Worm (Caenorhabditis elegans) whole organism, late embryonic: ENCODE data around the gene snfc-5.
A peak's percentile ranks its signal among the peaks of the same experiment; 100 is the strongest.

Experiments used
- C08G9.2 ChIP-seq: sonication (generic microtip); optimal IDR thresholded peaks from 2 replicates; lab custom pipeline; 2016; ENCODE audit warnings: mild to moderate bottlenecking, missing genetic modification characterization, moderate library complexity, missing compliant biosample characterization
- C38D4.7 ChIP-seq: fragments of 200-800 bp; sonication (Bioruptor generic); optimal IDR thresholded peaks from 2 replicates; lab custom pipeline; 2018; ENCODE audit warnings: mild to moderate bottlenecking, missing genetic modification characterization, moderate library complexity, missing compliant biosample characterization
- K02D7.2 ChIP-seq: sonication (generic microtip); optimal IDR thresholded peaks from 2 replicates; lab custom pipeline; 2017; ENCODE audit warnings: mild to moderate bottlenecking, missing genetic modification characterization, missing compliant biosample characterization
- T23F11.4 ChIP-seq: fragments of 200-800 bp; sonication (Bioruptor generic); optimal IDR thresholded peaks from 2 replicates; lab custom pipeline; 2018; ENCODE audit warnings: mild to moderate bottlenecking, missing genetic modification characterization, missing compliant biosample characterization
- Y22D7AL.16 ChIP-seq: sonication (generic microtip); optimal IDR thresholded peaks from 2 replicates; lab custom pipeline; 2016; ENCODE audit warnings: missing genetic modification characterization, missing compliant biosample characterization
- ceh-14 ChIP-seq: sonication (generic microtip); optimal IDR thresholded peaks from 2 replicates; lab custom pipeline; 2016; ENCODE audit warnings: missing genotype, missing genetic modification characterization, missing compliant biosample characterization
- ceh-19 ChIP-seq: fragments of 200-800 bp; sonication (Bioruptor generic); optimal IDR thresholded peaks from 2 replicates; lab custom pipeline; 2018; ENCODE audit warnings: mild to moderate bottlenecking, missing genetic modification characterization, missing compliant biosample characterization
- ceh-2 ChIP-seq: sonication (generic microtip); optimal IDR thresholded peaks from 2 replicates; lab custom pipeline; 2016; ENCODE audit warnings: missing genotype, missing genetic modification characterization, missing compliant biosample characterization
- ceh-22 ChIP-seq: sonication (generic microtip); optimal IDR thresholded peaks from 2 replicates; lab custom pipeline; 2017; ENCODE audit warnings: missing biosample characterization, missing genetic modification characterization
- ceh-24 ChIP-seq: sonication (generic microtip); optimal IDR thresholded peaks from 2 replicates; lab custom pipeline; 2016; ENCODE audit warnings: mild to moderate bottlenecking, missing genetic modification characterization, missing compliant biosample characterization
- ceh-34 ChIP-seq: sonication (generic microtip); optimal IDR thresholded peaks from 2 replicates; lab custom pipeline; 2016; ENCODE audit warnings: mild to moderate bottlenecking, missing genetic modification characterization, missing compliant biosample characterization
- ceh-45 ChIP-seq: fragments of 200-800 bp; sonication (Bioruptor generic); IDR thresholded peaks from 2 replicates; pipeline ENCODE4 v1.3.6; 2022; ENCODE audit warnings: missing genetic modification reagents, missing genetic modification characterization, missing compliant biosample characterization
- ceh-6 ChIP-seq: fragments of 200-800 bp; sonication (Bioruptor generic); optimal IDR thresholded peaks from 2 replicates; lab custom pipeline; 2018; ENCODE audit warnings: mild to moderate bottlenecking, missing genetic modification characterization, missing compliant biosample characterization
- dmd-4 ChIP-seq: sonication (generic microtip); optimal IDR thresholded peaks from 2 replicates; lab custom pipeline; 2016; ENCODE audit warnings: borderline replicate concordance, missing genetic modification characterization, missing compliant biosample characterization
- dve-1 ChIP-seq: sonication (generic microtip); optimal IDR thresholded peaks from 2 replicates; lab custom pipeline; 2017; ENCODE audit warnings: antibody characterized with exemption, mild to moderate bottlenecking, missing genetic modification characterization, missing compliant biosample characterization
- elt-2 ChIP-seq: sonication (generic microtip); optimal IDR thresholded peaks from 2 replicates; lab custom pipeline; 2016; ENCODE audit warnings: missing genetic modification reagents, missing genetic modification characterization, missing compliant biosample characterization
- elt-4 ChIP-seq: sonication (generic microtip); optimal IDR thresholded peaks from 2 replicates; lab custom pipeline; 2016; ENCODE audit warnings: missing genetic modification characterization, missing compliant biosample characterization
- eyg-1 ChIP-seq: sonication (generic microtip); optimal IDR thresholded peaks from 2 replicates; lab custom pipeline; 2016; ENCODE audit warnings: missing genotype, missing genetic modification characterization, missing compliant biosample characterization
- fax-1 ChIP-seq: sonication (generic microtip); optimal IDR thresholded peaks from 2 replicates; lab custom pipeline; 2016; ENCODE audit warnings: missing genotype, missing genetic modification characterization, missing compliant biosample characterization
- fkh-10 ChIP-seq: fragments of 150-350 bp; optimal IDR thresholded peaks from 2 replicates; lab custom pipeline; 2014; ENCODE audit warnings: missing biosample characterization, missing genetic modification reagents, missing genetic modification characterization
- fkh-6 ChIP-seq: sonication (generic microtip); optimal IDR thresholded peaks from 2 replicates; lab custom pipeline; 2016; ENCODE audit warnings: missing genetic modification characterization, missing compliant biosample characterization
- gmeb-2 ChIP-seq: sonication (generic microtip); optimal IDR thresholded peaks from 2 replicates; lab custom pipeline; 2016; ENCODE audit warnings: missing genetic modification characterization, inconsistent platforms, missing compliant biosample characterization
- hlh-15 ChIP-seq: sonication (generic microtip); optimal IDR thresholded peaks from 2 replicates; lab custom pipeline; 2016; ENCODE audit warnings: missing genetic modification characterization, missing compliant biosample characterization
- hlh-30 ChIP-seq: sonication (generic microtip); optimal IDR thresholded peaks from 2 replicates; lab custom pipeline; 2017; ENCODE audit warnings: antibody characterized with exemption, missing genetic modification characterization, missing compliant biosample characterization; ENCODE audit not compliant: insufficient read depth
- lim-6 ChIP-seq: sonication (generic microtip); optimal IDR thresholded peaks from 2 replicates; lab custom pipeline; 2016; ENCODE audit warnings: missing genetic modification characterization, missing compliant biosample characterization
- lin-11 ChIP-seq: fragments of 200-800 bp; sonication (Bioruptor generic); optimal IDR thresholded peaks from 2 replicates; lab custom pipeline; 2018; ENCODE audit warnings: mild to moderate bottlenecking, missing genetic modification characterization, missing compliant biosample characterization
- mec-3 ChIP-seq: sonication (generic microtip); optimal IDR thresholded peaks from 2 replicates; lab custom pipeline; 2016; ENCODE audit warnings: borderline replicate concordance, missing genetic modification characterization, missing compliant biosample characterization
- nfya-1 ChIP-seq: sonication (generic microtip); optimal IDR thresholded peaks from 2 replicates; lab custom pipeline; 2017; ENCODE audit warnings: missing genetic modification characterization, mild to moderate bottlenecking, missing compliant biosample characterization, antibody characterized with exemption, moderate library complexity
- nhr-11 ChIP-seq: fragments of 150-350 bp; optimal IDR thresholded peaks from 2 replicates; lab custom pipeline; 2014; ENCODE audit warnings: missing biosample characterization, missing genetic modification characterization
- nhr-232 ChIP-seq: sonication (generic microtip); optimal IDR thresholded peaks from 2 replicates; lab custom pipeline; 2016; ENCODE audit warnings: missing genetic modification characterization, missing compliant biosample characterization
- npax-4 ChIP-seq: sonication (generic microtip); optimal IDR thresholded peaks from 2 replicates; lab custom pipeline; 2016; ENCODE audit warnings: missing genetic modification characterization, missing compliant biosample characterization
- pat-9 ChIP-seq: fragments of 200-800 bp; sonication (Bioruptor generic); optimal IDR thresholded peaks from 2 replicates; lab custom pipeline; 2018; ENCODE audit warnings: mild to moderate bottlenecking, missing genetic modification characterization, moderate library complexity, missing compliant biosample characterization
- pha-4 ChIP-seq: fragments of 150-350 bp; optimal IDR thresholded peaks from 2 replicates; lab custom pipeline; 2018; ENCODE audit warnings: missing biosample characterization, missing genetic modification reagents, missing genetic modification characterization
- pqm-1 ChIP-seq: sonication (generic microtip); optimal IDR thresholded peaks from 2 replicates; lab custom pipeline; 2016; ENCODE audit warnings: missing genetic modification characterization, missing compliant biosample characterization
- ref-2 ChIP-seq: sonication (generic microtip); optimal IDR thresholded peaks from 2 replicates; lab custom pipeline; 2016; ENCODE audit warnings: missing genetic modification characterization, missing compliant biosample characterization
- sdc-2 ChIP-seq: sonication (generic microtip); optimal IDR thresholded peaks from 2 replicates; lab custom pipeline; 2016; ENCODE audit warnings: missing genotype, missing genetic modification characterization, missing compliant biosample characterization
- sox-2 ChIP-seq: fragments of 200-800 bp; sonication (Bioruptor generic); IDR thresholded peaks from 2 replicates; pipeline ENCODE4 v1.3.6; 2022; ENCODE audit warnings: missing genetic modification reagents, missing genetic modification characterization, missing compliant biosample characterization
- sox-4 ChIP-seq: sonication (generic microtip); optimal IDR thresholded peaks from 2 replicates; lab custom pipeline; 2017; ENCODE audit warnings: mild to moderate bottlenecking, missing genetic modification characterization, inconsistent platforms, missing compliant biosample characterization
- syd-9 ChIP-seq: sonication (generic microtip); optimal IDR thresholded peaks from 2 replicates; lab custom pipeline; 2016; ENCODE audit warnings: mild to moderate bottlenecking, missing genetic modification characterization, moderate library complexity, missing compliant biosample characterization
- ttx-3 ChIP-seq: sonication (generic microtip); optimal IDR thresholded peaks from 2 replicates; lab custom pipeline; 2016; ENCODE audit warnings: missing genetic modification reagents, missing genetic modification characterization, missing compliant biosample characterization
- unc-42 ChIP-seq: sonication (generic microtip); optimal IDR thresholded peaks from 2 replicates; lab custom pipeline; 2016; ENCODE audit warnings: missing genotype, missing genetic modification characterization, missing compliant biosample characterization
- unc-86 ChIP-seq: sonication (generic microtip); optimal IDR thresholded peaks from 2 replicates; lab custom pipeline; 2016; ENCODE audit warnings: missing genetic modification characterization, missing compliant biosample characterization
- zip-5 ChIP-seq: sonication (generic microtip); optimal IDR thresholded peaks from 2 replicates; lab custom pipeline; 2016; ENCODE audit warnings: missing genetic modification characterization, missing compliant biosample characterization
- ztf-16 ChIP-seq: sonication (generic microtip); optimal IDR thresholded peaks from 2 replicates; lab custom pipeline; 2017; ENCODE audit warnings: missing genetic modification characterization, missing compliant biosample characterization

snfc-5 gene

ce11 chrIII:4415135-4415534 lies 10.5 kb downstream of the snfc-5 start, which contains the start of gene R07E5.11:
TSS of gene R07E5.11 (minus strand) at chrIII:4415235.
- TF ChIP-seq lim-6 (no peak), ttx-3 (tag; lab: Kevin White, UChicago) (no peak)

ce11 chrIII:4417956-4418355 lies 13.4 kb downstream of the snfc-5 start, which contains the start of the genes R07E5.19 and pdcd-2:
TSS of gene R07E5.19 (minus strand) at chrIII:4418056.
TSS of gene pdcd-2 (minus strand) at chrIII:4418057.
- TF ChIP-seq unc-86 (tag; lab: Kevin White, UChicago), result no peak
- no peak for TF ChIP-seq T23F11.4 (GFP tag; lab: Kevin White, UChicago)

- TF ChIP-seq ceh-14 (tag; lab: Kevin White, UChicago) (no peak), elt-4 (tag; lab: Kevin White, UChicago) (no peak), hlh-30 (tag; lab: Kevin White, UChicago) (peak; percentile 64), dve-1 (tag; lab: Kevin White, UChicago) (no peak), ceh-22 (tag; lab: Kevin White, UChicago) (no peak), gmeb-2 (tag; lab: Kevin White, UChicago) (no peak), mec-3 (tag; lab: Kevin White, UChicago) (no peak), nfya-1 (peak; percentile 53), fkh-6 (tag; lab: Kevin White, UChicago) (no peak), elt-2 (tag; lab: Kevin White, UChicago) (peak; percentile 39), npax-4 (no peak), eyg-1 (tag; lab: Kevin White, UChicago) (no peak), unc-42 (tag; lab: Kevin White, UChicago) (peak; percentile 17), zip-5 (tag; lab: Kevin White, UChicago) (no peak), C08G9.2 (tag; lab: Kevin White, UChicago) (no peak), pha-4 (no peak), pqm-1 (tag; lab: Kevin White, UChicago) (no peak), fkh-10 (GFP tag; lab: Kevin White, UChicago) (no peak), ceh-34 (tag; lab: Kevin White, UChicago) (peak; percentile 20), sdc-2 (tag; lab: Kevin White, UChicago) (no peak), nhr-11 (tag; lab: Kevin White, UChicago) (no peak), pat-9 (peak; percentile 12)
Observed at ce11 chrIII:4419117-4419978, 14.8 kb downstream of the snfc-5 start, which contains the start of the genes R07E5.7 and cku-80. TSS of gene R07E5.7 (minus strand) at chrIII:4419167. TSS of gene cku-80 (plus strand) at chrIII:4419848.

ce11 chrIII:4426711-4427218 lies 22.2 kb downstream of the snfc-5 start:
- TF ChIP-seq ceh-45 (GFP tag; lab: Robert Waterston, UW) (peak; percentile 82), dmd-4 (tag; lab: Kevin White, UChicago) (peak; percentile 24), fkh-6 (tag; lab: Kevin White, UChicago) (peak; percentile 62), sox-4 (tag; lab: Kevin White, UChicago) (peak; percentile 59), ref-2 (tag; lab: Kevin White, UChicago) (peak; percentile 44), ztf-16 (tag; lab: Kevin White, UChicago) (peak; percentile 17), hlh-15 (tag; lab: Kevin White, UChicago) (peak; percentile 32), ttx-3 (tag; lab: Kevin White, UChicago) (peak; percentile 54), ceh-19 (GFP tag; lab: Kevin White, UChicago) (peak; percentile 63), zip-5 (tag; lab: Kevin White, UChicago) (peak; percentile 40), ceh-2 (tag; lab: Kevin White, UChicago) (peak; percentile 63), ceh-34 (tag; lab: Kevin White, UChicago) (peak; percentile 32), nhr-232 (peak; percentile 53), ceh-24 (tag; lab: Kevin White, UChicago) (peak; percentile 40), syd-9 (peak; percentile 22), npax-4 (peak; percentile 48), Y22D7AL.16 (tag; lab: Kevin White, UChicago) (peak; percentile 35), ceh-6 (GFP tag; lab: Kevin White, UChicago) (peak; percentile 42), sdc-2 (tag; lab: Kevin White, UChicago) (peak; percentile 40), C38D4.7 (peak; percentile 70), lin-11 (tag; lab: Kevin White, UChicago) (peak; percentile 14), sox-2 (GFP tag; lab: Robert Waterston, UW) (peak; percentile 91), K02D7.2 (tag; lab: Kevin White, UChicago) (peak; percentile 58), fax-1 (tag; lab: Kevin White, UChicago) (peak; percentile 5)
